Worm (Caenorhabditis elegans) whole organism, L4 larva: ENCODE data around the gene C17H11.4.

ENCODE experiments used
- D1046.2 ChIP-seq: fragments of 200-800 bp; sonication (Bioruptor generic); IDR thresholded peaks from 2 replicates; pipeline ENCODE4 v1.3.6; 2022; ENCODE audit warnings: missing genetic modification characterization, missing compliant biosample characterization
- F10B5.3 ChIP-seq: sonication (generic microtip); optimal IDR thresholded peaks from 2 replicates; lab custom pipeline; 2016; ENCODE audit warnings: mild to moderate bottlenecking, missing genetic modification characterization, missing compliant biosample characterization
- F26F4.8 ChIP-seq: fragments of 200-800 bp; sonication (Bioruptor generic); conservative IDR thresholded peaks from 2 replicates; pipeline ENCODE4 v1.3.6; 2022; ENCODE audit warnings: missing genetic modification characterization, missing compliant biosample characterization
- F44E2.7 ChIP-seq: fragments of 200-800 bp; sonication (Bioruptor generic); IDR thresholded peaks from 2 replicates; pipeline ENCODE4 v2.1.2; 2022; ENCODE audit warnings: missing genetic modification characterization, missing compliant biosample characterization
- F49E8.2 ChIP-seq: sonication (generic microtip); optimal IDR thresholded peaks from 2 replicates; lab custom pipeline; 2016; ENCODE audit warnings: missing compliant biosample characterization, mild to moderate bottlenecking, missing genetic modification characterization, borderline replicate concordance
- R02D3.7 ChIP-seq: fragments of 150-350 bp; sonication (generic microtip); optimal IDR thresholded peaks from 3 replicates; lab custom pipeline; 2014; ENCODE audit warnings: missing biosample characterization, missing genetic modification characterization
- T26A8.4 ChIP-seq: fragments of 200-800 bp; sonication (Bioruptor generic); IDR thresholded peaks from 2 replicates; pipeline ENCODE4 v1.3.6; 2022; ENCODE audit warnings: missing genetic modification characterization, missing compliant biosample characterization
- Y105C5A.15 ChIP-seq: fragments of 200-800 bp; sonication (Bioruptor generic); IDR thresholded peaks from 2 replicates; pipeline ENCODE4 v1.3.6; 2022; ENCODE audit warnings: missing genetic modification characterization, missing compliant biosample characterization
- Y5F2A.4 ChIP-seq: fragments of 200-800 bp; sonication (Bioruptor generic); optimal IDR thresholded peaks from 2 replicates; lab custom pipeline; 2018; ENCODE audit warnings: mild to moderate bottlenecking, missing genetic modification characterization, missing compliant biosample characterization
- Y75B8A.6 ChIP-seq: fragments of 200-800 bp; sonication (Bioruptor generic); IDR thresholded peaks from 2 replicates; pipeline ENCODE4 v1.3.6; 2022; ENCODE audit warnings: missing genetic modification reagents, missing genetic modification characterization, missing compliant biosample characterization
- ZK546.5 ChIP-seq, 2 experiments: sonication (generic microtip); optimal IDR thresholded peaks; 2 replicates each; lab custom pipeline; 2017; ENCODE audit warnings: missing biosample characterization in 2 of 2, missing genetic modification characterization in 2 of 2
- aha-1 ChIP-seq: fragments of 150-350 bp; peaks from one replicate; lab custom pipeline; 2014; ENCODE audit warnings: missing biosample characterization, missing genetic modification characterization
- aly-2 ChIP-seq: sonication (generic microtip); optimal IDR thresholded peaks from 2 replicates; lab custom pipeline; 2018; ENCODE audit warnings: missing biosample characterization, missing genetic modification characterization
- ceh-28 ChIP-seq: fragments of 150-350 bp; optimal IDR thresholded peaks from 2 replicates; lab custom pipeline; 2014; ENCODE audit warnings: missing biosample characterization, missing genetic modification reagents, missing genetic modification characterization
- ceh-32 ChIP-seq: sonication (generic microtip); optimal IDR thresholded peaks from 2 replicates; lab custom pipeline; 2016; ENCODE audit warnings: mild to moderate bottlenecking, missing genetic modification characterization, missing compliant biosample characterization; ENCODE audit not compliant: poor library complexity
- ceh-44 ChIP-seq: fragments of 200-800 bp; sonication (Bioruptor generic); IDR thresholded peaks from 2 replicates; pipeline ENCODE4 v1.3.6; 2022; ENCODE audit warnings: missing genetic modification reagents, missing genetic modification characterization, missing compliant biosample characterization
- ceh-82 ChIP-seq: sonication (generic microtip); optimal IDR thresholded peaks from 2 replicates; lab custom pipeline; 2017; ENCODE audit warnings: missing biosample characterization, missing genetic modification characterization
- daf-12 ChIP-seq: fragments of 150-350 bp; optimal IDR thresholded peaks from 2 replicates; lab custom pipeline; 2014; ENCODE audit warnings: missing biosample characterization, missing genetic modification reagents, missing genetic modification characterization
- daf-16 ChIP-seq, 3 experiments: sonication (generic microtip); optimal IDR thresholded peaks; 2 replicates each; lab custom pipeline; 2016 to 2017; ENCODE audit warnings: missing genetic modification characterization in 3 of 3, missing genetic modification reagents in 3 of 3, mild to moderate bottlenecking in 2 of 3, missing compliant biosample characterization in 2 of 3, missing biosample characterization in 1 of 3, moderate library complexity in 1 of 3
- dmd-6 ChIP-seq: fragments of 200-800 bp; sonication (Bioruptor generic); IDR thresholded peaks from 2 replicates; pipeline ENCODE4 v1.3.6; 2022; ENCODE audit warnings: missing genetic modification reagents, missing genetic modification characterization, missing compliant biosample characterization
- dmd-8 ChIP-seq: fragments of 200-800 bp; sonication (Bioruptor generic); IDR thresholded peaks from 2 replicates; pipeline ENCODE4 v1.3.6; 2022; ENCODE audit warnings: missing genetic modification characterization, missing compliant biosample characterization
- dmd-9 ChIP-seq: fragments of 200-800 bp; sonication (Bioruptor generic); IDR thresholded peaks from 2 replicates; pipeline ENCODE4 v1.3.6; 2022; ENCODE audit warnings: missing genetic modification reagents, missing genetic modification characterization, missing compliant biosample characterization
- dpl-1 ChIP-seq: fragments of 150-350 bp; optimal IDR thresholded peaks from 2 replicates; lab custom pipeline; 2014; ENCODE audit warnings: missing biosample characterization, missing genetic modification reagents, missing genetic modification characterization
- dve-1 ChIP-seq: sonication (generic microtip); optimal IDR thresholded peaks from 2 replicates; lab custom pipeline; 2017; ENCODE audit warnings: antibody characterized with exemption, mild to moderate bottlenecking, missing genetic modification characterization, missing compliant biosample characterization; ENCODE audit not compliant: insufficient read depth
- fkh-10 ChIP-seq: fragments of 150-350 bp; optimal IDR thresholded peaks from 2 replicates; lab custom pipeline; 2014; ENCODE audit warnings: missing biosample characterization, missing genetic modification reagents, missing genetic modification characterization
- fos-1 ChIP-seq: fragments of 150-350 bp; optimal IDR thresholded peaks from 2 replicates; lab custom pipeline; 2014; ENCODE audit warnings: missing biosample characterization, missing genetic modification characterization
- hif-1 ChIP-seq, 2 experiments: sonication (generic microtip); optimal IDR thresholded peaks; 2 replicates each; lab custom pipeline; 2016 to 2017; ENCODE audit warnings: missing compliant biosample characterization in 2 of 2, missing genetic modification characterization in 2 of 2, missing genetic modification reagents in 2 of 2, missing genotype in 2 of 2, mild to moderate bottlenecking in 1 of 2
- hmg-1.1 ChIP-seq: fragments of 200-800 bp; sonication (Bioruptor generic); IDR thresholded peaks from 2 replicates; pipeline ENCODE4 v1.3.6; 2022; ENCODE audit warnings: missing genetic modification reagents, missing genetic modification characterization, missing compliant biosample characterization
- jun-1 ChIP-seq: fragments of 150-350 bp; optimal IDR thresholded peaks from 2 replicates; lab custom pipeline; 2014; ENCODE audit warnings: missing biosample characterization, missing genetic modification reagents, missing genetic modification characterization
- lim-7 ChIP-seq: fragments of 200-800 bp; sonication (Bioruptor generic); IDR thresholded peaks from 2 replicates; pipeline ENCODE4 v1.3.6; 2022; ENCODE audit warnings: missing genetic modification characterization, missing compliant biosample characterization
- lin-15B ChIP-seq: fragments of 150-350 bp; sonication (generic microtip); optimal IDR thresholded peaks from 3 replicates; lab custom pipeline; 2014; ENCODE audit warnings: missing biosample characterization, missing genetic modification characterization
- lin-29 ChIP-seq: fragments of 200-800 bp; sonication (Bioruptor generic); IDR thresholded peaks from 2 replicates; pipeline ENCODE4 v1.3.6; 2022; ENCODE audit warnings: missing genetic modification reagents, missing genetic modification characterization, missing compliant biosample characterization
- lin-38 ChIP-seq: fragments of 200-800 bp; sonication (Bioruptor generic); IDR thresholded peaks from 2 replicates; pipeline ENCODE4 v1.3.6; 2022; ENCODE audit warnings: missing genetic modification reagents, missing genetic modification characterization, missing compliant biosample characterization
- mdt-29 ChIP-seq: fragments of 200-800 bp; sonication (Bioruptor generic); IDR thresholded peaks from 2 replicates; pipeline ENCODE4 v1.3.6; 2022; ENCODE audit warnings: missing genetic modification reagents, missing genetic modification characterization, missing compliant biosample characterization
- mep-1 ChIP-seq: fragments of 150-350 bp; sonication (generic microtip); optimal IDR thresholded peaks from 3 replicates; lab custom pipeline; 2014; ENCODE audit warnings: missing biosample characterization, missing genetic modification characterization
- nhr-10 ChIP-seq: fragments of 150-350 bp; optimal IDR thresholded peaks from 2 replicates; lab custom pipeline; 2014; ENCODE audit warnings: missing biosample characterization, missing genetic modification characterization
- nhr-11 ChIP-seq: fragments of 150-350 bp; optimal IDR thresholded peaks from 2 replicates; lab custom pipeline; 2014; ENCODE audit warnings: missing biosample characterization, missing genetic modification characterization
- nhr-42 ChIP-seq: fragments of 200-800 bp; sonication (Bioruptor generic); IDR thresholded peaks from 2 replicates; pipeline ENCODE4 v1.3.6; 2022; ENCODE audit warnings: missing genetic modification characterization, missing compliant biosample characterization
- nhr-48 ChIP-seq: sonication (generic microtip); optimal IDR thresholded peaks from 2 replicates; lab custom pipeline; 2016; ENCODE audit warnings: mild to moderate bottlenecking, missing genetic modification characterization, missing compliant biosample characterization
- nhr-6 ChIP-seq: fragments of 150-350 bp; optimal IDR thresholded peaks from 2 replicates; lab custom pipeline; 2014; ENCODE audit warnings: missing biosample characterization, missing genetic modification characterization
- nhr-77 ChIP-seq: fragments of 150-350 bp; optimal IDR thresholded peaks from 2 replicates; lab custom pipeline; 2014; ENCODE audit warnings: missing biosample characterization, missing genetic modification characterization
- php-3 ChIP-seq: fragments of 200-800 bp; sonication (Bioruptor generic); IDR thresholded peaks from 2 replicates; pipeline ENCODE4 v1.3.6; 2022; ENCODE audit warnings: missing genetic modification reagents, missing genetic modification characterization, missing compliant biosample characterization
- pqm-1 ChIP-seq: sonication (generic microtip); optimal IDR thresholded peaks from 2 replicates; lab custom pipeline; 2017; ENCODE audit warnings: missing biosample characterization, missing genetic modification characterization
- saeg-2 ChIP-seq: fragments of 200-800 bp; sonication (Bioruptor generic); IDR thresholded peaks from 2 replicates; pipeline ENCODE4 v1.3.6; 2022; ENCODE audit warnings: missing genetic modification reagents, missing genetic modification characterization, missing compliant biosample characterization
- set-16 ChIP-seq: fragments of 200-800 bp; sonication (Bioruptor generic); IDR thresholded peaks from 2 replicates; pipeline ENCODE4 v1.3.6; 2022; ENCODE audit warnings: missing genetic modification reagents, missing genetic modification characterization, missing compliant biosample characterization
- snpc-4 ChIP-seq: fragments of 150-350 bp; optimal IDR thresholded peaks from 2 replicates; lab custom pipeline; 2014; ENCODE audit warnings: missing biosample characterization, missing genetic modification characterization
- spr-1 ChIP-seq: sonication (generic microtip); optimal IDR thresholded peaks from 2 replicates; lab custom pipeline; 2016; ENCODE audit warnings: mild to moderate bottlenecking, missing genetic modification characterization, missing compliant biosample characterization
- tra-1 ChIP-seq: fragments of 200-800 bp; sonication (Bioruptor generic); IDR thresholded peaks from 2 replicates; pipeline ENCODE4 v1.3.6; 2022; ENCODE audit warnings: missing genetic modification reagents, missing genetic modification characterization, missing compliant biosample characterization
- unc-39 ChIP-seq: sonication (generic microtip); optimal IDR thresholded peaks from 2 replicates; lab custom pipeline; 2017; ENCODE audit warnings: missing biosample characterization, missing genetic modification characterization
- vab-7 ChIP-seq: fragments of 200-800 bp; sonication (Bioruptor generic); IDR thresholded peaks from 2 replicates; pipeline ENCODE4 v1.3.6; 2022; ENCODE audit warnings: missing genetic modification reagents, missing genetic modification characterization, missing compliant biosample characterization
- zag-1 ChIP-seq: fragments of 150-350 bp; optimal IDR thresholded peaks from 2 replicates; lab custom pipeline; 2014; ENCODE audit warnings: missing biosample characterization, missing genetic modification characterization
- zip-11 ChIP-seq: fragments of 200-800 bp; sonication (Bioruptor generic); IDR thresholded peaks from 2 replicates; pipeline ENCODE4 v1.3.6; 2022; ENCODE audit warnings: missing genetic modification characterization, missing compliant biosample characterization

The C17H11.4 gene

ce11 chrX:8163555-8163954 lies 17.9 kb downstream of the C17H11.4 start:
- TF ChIP-seq F26F4.8 (no peak), lim-7 (GFP tag; lab: Robert Waterston, UW) (no peak), lin-29 (GFP tag; lab: Robert Waterston, UW) (0 out of 2 replicates have a peak, but pooled peaks have one; percentile 22), mdt-29 (no peak), fkh-10 (GFP tag; lab: Kevin White, UChicago) (peak; percentile 25), nhr-11 (tag; lab: Kevin White, UChicago) (no peak), daf-12 (tag; lab: Kevin White, UChicago) (no peak), dmd-6 (GFP tag; lab: Robert Waterston, UW) (0 out of 2 replicates have a peak, but pooled peaks have one; percentile 18), snpc-4 (tag; lab: Kevin White, UChicago) (no peak), dpl-1 (GFP tag; lab: Kevin White, UChicago) (no peak), nhr-10 (tag; lab: Kevin White, UChicago) (no peak), dmd-9 (GFP tag; lab: Robert Waterston, UW) (no peak), saeg-2 (GFP tag; lab: Robert Waterston, UW) (0 out of 2 replicates have a peak, but pooled peaks have one; percentile 26), dmd-8 (GFP tag; lab: Robert Waterston, UW) (no peak), T26A8.4 (GFP tag; lab: Robert Waterston, UW) (peak; percentile 35; the same call in 1 of the 2 replicates), mep-1 (tag; lab: Kevin White, UChicago) (peak; percentile 74), ceh-28 (tag; lab: Kevin White, UChicago) (peak; percentile 41), Y5F2A.4 (GFP tag; lab: Kevin White, UChicago) (no peak), nhr-6 (tag; lab: Kevin White, UChicago) (no peak), F10B5.3 (no peak), lin-15B (no peak), dve-1 (tag; lab: Kevin White, UChicago) (no peak), R02D3.7 (no peak), hif-1 (tag; optimal IDR thresholded peaks at IDR 0.05; lab: Kevin White, UChicago) (peak in 1 of 2 experiments; percentile 40), ZK546.5 (tag; optimal IDR thresholded peaks at IDR 0.05; lab: Kevin White, UChicago) (no peak), nhr-77 (tag; lab: Kevin White, UChicago) (no peak), aly-2 (tag; lab: Kevin White, UChicago) (no peak), D1046.2 (GFP tag; lab: Robert Waterston, UW) (peak; percentile 75; the same call in 1 of the 2 replicates), Y105C5A.15 (GFP tag; lab: Robert Waterston, UW) (no peak), zag-1 (tag; lab: Kevin White, UChicago) (no peak), nhr-42 (GFP tag; lab: Robert Waterston, UW) (0 out of 2 replicates have a peak, but pooled peaks have one; percentile 40), vab-7 (GFP tag; lab: Robert Waterston, UW) (peak; percentile 55; the same call in 1 of the 2 replicates), daf-16 (GFP tag; optimal IDR thresholded peaks at IDR 0.05; lab: Kevin White, UChicago) (no peak), daf-16 (tag; optimal IDR thresholded peaks at IDR 0.05; lab: Kevin White, UChicago) (no peak), unc-39 (tag; lab: Kevin White, UChicago) (no peak), F49E8.2 (no peak), aha-1 (tag; lab: Kevin White, UChicago) (peak; percentile 26), fos-1 (tag; lab: Kevin White, UChicago) (no peak), pqm-1 (tag; lab: Kevin White, UChicago) (no peak), nhr-48 (tag; lab: Kevin White, UChicago) (no peak), jun-1 (tag; lab: Kevin White, UChicago) (no peak), ceh-44 (0 out of 2 replicates have a peak, but pooled peaks have one; percentile 15), Y75B8A.6 (no peak), zip-11 (GFP tag; lab: Robert Waterston, UW) (no peak), ceh-32 (tag; lab: Kevin White, UChicago) (no peak), php-3 (GFP tag; lab: Robert Waterston, UW) (peak; percentile 33; the same call in 1 of the 2 replicates), spr-1 (tag; lab: Kevin White, UChicago) (peak; percentile 24), set-16 (GFP tag; lab: Robert Waterston, UW) (peak; percentile 99), ceh-82 (no peak), lin-38 (GFP tag; lab: Robert Waterston, UW) (no peak), tra-1 (GFP tag; lab: Robert Waterston, UW) (no peak), hmg-1.1 (GFP tag; lab: Robert Waterston, UW) (peak; percentile 79), F44E2.7 (GFP tag; lab: Robert Waterston, UW) (no peak)
